Fruit fly (Drosophila melanogaster) whole organism, pupa: ENCODE measurements around the gene Cyp313a1.

Experiments
- CG12605 ChIP-seq: fragments of 200-800 bp; sonication (Bioruptor generic); IDR thresholded peaks from 2 replicates; pipeline ENCODE4 v1.3.6; 2022; ENCODE audit warnings: missing biosample characterization, missing genetic modification characterization
- D1 ChIP-seq: fragments of 200-800 bp; sonication (Bioruptor generic); optimal IDR thresholded peaks from 2 replicates; lab custom pipeline; 2018; ENCODE audit warnings: missing biosample characterization, mild to moderate bottlenecking, missing genetic modification characterization, moderate library complexity

dm6 chr3R:14526657-14527056, 5.8 kb downstream of the Cyp313a1 start:
- TF ChIP-seq D1 (tag; lab: Kevin White, UChicago) (no peak), CG12605 (no peak)
